Worm (Caenorhabditis elegans) whole organism, late embryonic: Measurements from ENCODE around the gene F14D7.3.

Experiments
- ama-1 ChIP-seq: fragments of 150-350 bp; optimal IDR thresholded peaks from 2 replicates; lab custom pipeline; 2014
- ceh-34 ChIP-seq: sonication (generic microtip); optimal IDR thresholded peaks from 2 replicates; lab custom pipeline; 2016; ENCODE audit warnings: mild to moderate bottlenecking, missing genetic modification characterization, missing compliant biosample characterization
- dve-1 ChIP-seq: sonication (generic microtip); optimal IDR thresholded peaks from 2 replicates; lab custom pipeline; 2017; ENCODE audit warnings: antibody characterized with exemption, mild to moderate bottlenecking, missing genetic modification characterization, missing compliant biosample characterization
- pha-4 ChIP-seq: fragments of 150-350 bp; optimal IDR thresholded peaks from 2 replicates; lab custom pipeline; 2018; ENCODE audit warnings: missing biosample characterization, missing genetic modification reagents, missing genetic modification characterization
- tbx-2 ChIP-seq: sonication (generic microtip); optimal IDR thresholded peaks from 2 replicates; lab custom pipeline; 2016; ENCODE audit warnings: missing genetic modification characterization, missing compliant biosample characterization

DNA sequence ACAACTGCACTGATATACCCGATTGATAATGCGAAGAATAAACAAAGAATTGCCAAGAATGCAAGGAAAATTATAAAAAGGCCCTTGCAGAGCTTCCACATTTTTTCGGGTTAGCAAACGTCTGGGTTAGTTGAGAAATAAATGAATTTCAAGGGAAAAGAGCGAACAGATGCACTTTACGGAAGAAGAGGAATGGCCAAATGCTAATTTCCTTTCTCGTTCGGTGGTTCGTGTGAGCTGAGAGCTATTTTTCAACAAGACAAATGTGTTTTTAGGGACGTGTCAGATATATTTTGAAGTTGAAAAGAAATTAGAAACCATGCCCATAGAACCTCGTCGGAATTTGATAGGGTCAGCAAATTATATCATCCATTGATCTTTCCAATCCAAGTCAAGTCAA is 35.8 kb upstream of the F14D7.3 start, which contains the start of gene F40G12.2:
- TF ChIP-seq tbx-2 (tag; lab: Kevin White, UChicago) (no peak), ama-1 (no peak), pha-4 (tag; lab: Kevin White, UChicago) (no peak), ceh-34 (tag; lab: Kevin White, UChicago) (no peak), dve-1 (tag; lab: Kevin White, UChicago) (no peak)
